Worm (Caenorhabditis elegans): ENCODE measurements around the gene sel-13.

Gene sel-13

DNA sequence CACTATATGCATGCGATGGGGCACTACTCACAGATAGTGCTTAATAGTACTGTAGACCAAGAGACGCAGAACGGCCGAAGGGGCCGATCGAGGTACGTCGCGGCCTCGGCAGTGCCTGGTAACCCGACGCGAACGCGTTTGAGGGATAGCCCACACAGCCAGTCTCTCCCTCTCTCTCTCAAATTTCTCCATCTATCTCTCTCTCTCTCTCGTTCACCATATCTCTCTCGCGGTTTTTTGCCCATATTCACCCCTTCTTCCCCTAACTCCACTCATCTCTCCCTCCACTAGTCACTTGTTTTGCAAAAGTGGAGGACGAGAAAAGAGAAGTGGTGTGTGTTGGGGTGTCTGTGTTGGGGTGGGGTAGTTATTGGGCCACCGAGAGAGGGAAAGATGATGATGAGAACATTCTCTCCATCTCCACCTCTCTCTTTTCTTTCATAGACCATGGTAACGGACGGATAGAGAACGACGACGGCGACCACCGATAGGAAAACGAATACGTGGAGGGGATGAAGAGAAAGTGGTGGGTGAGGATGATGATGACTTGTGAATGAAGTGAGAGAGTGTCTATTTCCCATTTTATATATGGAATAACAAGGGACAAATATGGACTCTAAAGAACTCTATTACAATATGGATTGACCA, 33.1 kb downstream of the sel-13 start:
- no peak for TF ChIP-seq unc-62 (GFP tag; optimal IDR thresholded peaks at IDR 0.05)

DNA sequence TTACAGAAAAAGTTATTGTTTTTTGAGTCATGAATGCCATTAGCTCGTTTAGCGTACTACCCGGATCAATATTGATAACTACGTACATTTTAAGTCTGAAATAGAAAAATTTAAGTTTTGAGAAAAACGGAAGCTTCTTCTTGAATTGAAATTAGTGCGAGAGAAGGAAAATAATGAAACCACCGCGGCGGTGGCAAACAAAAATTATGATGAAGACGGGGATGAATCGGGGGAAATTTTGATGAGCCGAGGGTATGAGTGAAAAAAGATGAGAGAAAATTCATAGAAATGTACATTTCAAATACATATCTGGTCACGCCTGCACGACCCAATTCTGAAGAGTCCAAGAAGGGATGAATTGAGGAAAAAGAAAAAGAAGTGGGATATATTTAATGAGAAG, 34.8 kb downstream of the sel-13 start, which contains the start of gene T23F11.4:
T23F11.4 (minus strand) TSS at position 101 of the 400 bp plus-strand sequence.
- TF ChIP-seq unc-62 (GFP tag; optimal IDR thresholded peaks at IDR 0.05): no peak

DNA sequence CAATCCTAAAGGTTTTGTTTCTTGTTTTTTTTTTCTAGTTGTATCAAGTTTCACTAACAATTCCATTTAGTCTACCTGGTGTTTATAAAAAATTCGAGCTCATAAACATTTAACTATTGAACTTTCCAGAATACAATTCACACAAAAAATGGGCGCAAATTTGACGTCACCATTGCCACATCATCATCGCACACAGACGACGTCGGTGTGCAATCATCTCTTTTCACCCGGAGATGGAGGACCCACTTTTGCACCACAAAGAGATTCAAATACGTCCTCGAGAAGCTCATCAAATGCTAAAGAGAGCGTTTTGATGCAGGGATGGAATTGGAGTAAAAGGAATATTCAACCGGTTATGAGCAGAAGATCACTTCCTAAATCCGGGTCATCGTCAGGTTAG, 40.6 kb downstream of the sel-13 start:
- TF ChIP-seq unc-62 (GFP tag; optimal IDR thresholded peaks at IDR 0.05): no peak

DNA sequence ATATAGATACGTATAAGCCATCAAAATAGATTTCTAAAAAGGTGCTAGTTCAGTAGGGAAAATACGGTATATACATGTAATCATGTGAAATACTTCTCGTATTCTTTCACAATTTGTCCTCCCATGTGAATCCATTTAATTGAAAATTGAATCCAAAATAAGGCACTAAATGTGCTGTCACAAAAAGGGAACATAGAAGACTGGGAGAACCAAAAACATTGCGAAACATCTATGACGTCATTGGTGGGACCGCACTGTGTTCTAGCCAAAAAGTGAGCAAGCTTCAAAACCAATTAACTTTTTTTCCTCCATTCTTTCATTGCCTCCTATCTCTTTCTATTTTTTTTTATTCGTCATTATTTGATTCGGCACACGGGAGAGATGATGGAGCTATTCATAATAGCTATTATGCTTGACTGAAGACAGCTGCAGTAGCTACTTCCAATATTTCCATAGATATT, 41.6 kb downstream of the sel-13 start, which contains the start of gene cdka-1:
cdka-1 (plus strand) TSS at position 411 of the 461 bp plus-strand sequence.
- TF ChIP-seq unc-62 (GFP tag; optimal IDR thresholded peaks at IDR 0.05): no peak

- TF ChIP-seq unc-62 (GFP tag; optimal IDR thresholded peaks at IDR 0.05): no peak
These were observed 42.6 kb downstream of the sel-13 start for ce11 chrIII:4657386-4657785.

DNA sequence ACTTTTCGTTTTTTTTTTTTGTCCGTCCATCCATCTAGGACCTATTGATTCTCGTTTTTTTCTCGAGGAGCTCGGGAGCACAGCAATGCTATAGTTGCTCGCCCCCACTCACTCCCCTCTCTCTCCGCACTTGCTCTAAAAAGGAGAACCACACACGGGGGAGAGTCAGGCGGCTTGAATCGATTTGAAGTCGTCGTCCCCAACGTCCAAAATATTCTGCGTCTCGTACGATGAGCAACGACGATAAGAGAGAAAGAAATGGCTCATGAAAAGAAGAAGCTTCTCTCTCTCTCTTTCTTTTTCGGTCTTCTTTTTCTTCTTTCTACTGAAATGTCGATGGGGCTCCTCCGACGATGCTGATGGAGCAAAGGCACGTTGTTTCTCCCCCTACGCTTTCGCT, 43.6 kb downstream of the sel-13 start:
- no peak for TF ChIP-seq unc-62 (GFP tag; optimal IDR thresholded peaks at IDR 0.05)

- TF ChIP-seq unc-62 (GFP tag; optimal IDR thresholded peaks at IDR 0.05): no peak
These were observed 44.6 kb downstream of the sel-13 start, which contains the start of gene T23F11.2 for ce11 chrIII:4655402-4655801. Gene T23F11.2, minus strand, starts transcription at chrIII:4655502.

ce11 chrIII:4653912-4654311, 46.1 kb downstream of the sel-13 start:
- TF ChIP-seq unc-62 (GFP tag; optimal IDR thresholded peaks at IDR 0.05): no peak

DNA sequence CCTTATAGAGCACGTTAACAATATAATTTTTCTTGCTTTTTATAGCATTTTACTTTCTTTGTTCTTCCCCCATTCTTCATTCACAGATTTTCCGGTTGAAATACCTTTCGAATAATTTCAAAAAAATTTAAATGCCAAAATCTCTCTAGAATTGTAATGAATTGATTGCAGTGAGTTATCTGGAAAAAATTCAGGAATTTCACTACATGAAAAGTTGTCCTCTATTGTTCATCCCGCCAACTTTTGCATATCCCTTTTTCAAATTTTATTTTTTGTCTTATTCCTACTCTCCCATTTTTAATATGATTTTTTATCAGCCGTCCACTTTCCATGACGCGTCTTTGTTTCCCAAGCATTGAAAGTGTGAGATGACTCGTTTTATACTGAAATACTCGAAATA, 46.6 kb downstream of the sel-13 start:
- TF ChIP-seq unc-62 (GFP tag; optimal IDR thresholded peaks at IDR 0.05): no peak

- TF ChIP-seq unc-62 (GFP tag; optimal IDR thresholded peaks at IDR 0.05): no peak
These were observed 50.0 kb downstream of the sel-13 start, which contains the start of gene ppm-2 for ce11 chrIII:4649811-4650544. Gene ppm-2, plus strand, starts transcription at chrIII:4650494.
